Worm (Caenorhabditis elegans): ENCODE data around the gene btb-19.

The btb-19 gene

ce11 chrII:14488661-14489060, 33.3 kb downstream of the btb-19 start, which contains the start of gene usp-14:
Gene usp-14 (minus strand): TSS chrII:14488688.
- TF ChIP-seq aly-2 (tag; optimal IDR thresholded peaks at IDR 0.05) (no peak), fkh-10 (GFP tag; optimal IDR thresholded peaks at IDR 0.05) (no peak), efl-1 (optimal IDR thresholded peaks at IDR 0.05) (peak; percentile 77 to 80), efl-1 (GFP tag; optimal IDR thresholded peaks at IDR 0.05 in 1 of 2) (peak; percentile 82 to 98), ceh-90 (tag; optimal IDR thresholded peaks at IDR 0.05) (no peak), lin-15B (tag; optimal IDR thresholded peaks at IDR 0.05) (peak; percentile 51), fkh-4 (tag; optimal IDR thresholded peaks at IDR 0.05; ENCODE audit: borderline replicate concordance) (no peak), ztf-11 (tag; optimal IDR thresholded peaks at IDR 0.05) (no peak), nhr-20 (tag; optimal IDR thresholded peaks at IDR 0.05) (peak; percentile 67), ceh-88 (GFP tag; IDR thresholded peaks at IDR 0.05) (no peak), ama-1 (optimal IDR thresholded peaks at IDR 0.05) (no peak), jun-1 (tag; optimal IDR thresholded peaks at IDR 0.05) (peak; percentile 31), hlh-17 (GFP tag; optimal IDR thresholded peaks at IDR 0.05; ENCODE audit: borderline replicate concordance) (no peak), ceh-63 (GFP tag; optimal IDR thresholded peaks at IDR 0.05) (no peak), elt-3 (tag; optimal IDR thresholded peaks at IDR 0.05) (peak in 1 of 6 experiments; percentile 21), dpl-1 (GFP tag; optimal IDR thresholded peaks at IDR 0.05) (peak; percentile 74 to 87 (median 87)), nhr-28 (tag; optimal IDR thresholded peaks at IDR 0.05) (no peak), elt-2 (tag; optimal IDR thresholded peaks at IDR 0.05) (no peak), C04F5.9 (tag; optimal IDR thresholded peaks at IDR 0.05) (no peak), fos-1 (tag; optimal IDR thresholded peaks at IDR 0.05) (no peak), swsn-7 (tag; optimal IDR thresholded peaks at IDR 0.05) (peak; percentile 66), mdl-1 (tag; optimal IDR thresholded peaks at IDR 0.05) (peak in 1 of 2 experiments; percentile 52), ets-5 (GFP tag; IDR thresholded peaks at IDR 0.05) (no peak), irx-1 (tag; optimal IDR thresholded peaks at IDR 0.05) (peak; percentile 51), lsy-2 (tag; optimal IDR thresholded peaks at IDR 0.05) (peak; percentile 70 to 78), snu-23 (GFP tag; optimal IDR thresholded peaks at IDR 0.05) (peak; percentile 72), tlp-1 (tag; optimal IDR thresholded peaks at IDR 0.05) (no peak), rnt-1 (tag; optimal IDR thresholded peaks at IDR 0.05) (peak; percentile 72), aha-1 (tag; optimal IDR thresholded peaks at IDR 0.05) (no peak), unc-130 (tag; optimal IDR thresholded peaks at IDR 0.05) (peak; percentile 30), nhr-11 (tag; optimal IDR thresholded peaks at IDR 0.05) (no peak), tbx-2 (tag; optimal IDR thresholded peaks at IDR 0.05) (peak; percentile 66), mep-1 (tag; optimal IDR thresholded peaks at IDR 0.05) (peak; percentile 66), ceh-8 (GFP tag; optimal IDR thresholded peaks at IDR 0.05) (no peak), egl-27 (tag; optimal IDR thresholded peaks at IDR 0.05) (no peak), fkh-8 (tag; optimal IDR thresholded peaks at IDR 0.05) (peak; percentile 55), grh-1 (GFP tag; IDR thresholded peaks at IDR 0.05) (peak; percentile 37; the same call in 1 of the 2 replicates), pax-3 (tag; optimal IDR thresholded peaks at IDR 0.05) (peak; percentile 0), unc-86 (tag; optimal IDR thresholded peaks at IDR 0.05) (peak; percentile 30), F16B12.6 (tag; optimal IDR thresholded peaks at IDR 0.05) (peak; percentile 47), sox-4 (tag; optimal IDR thresholded peaks at IDR 0.05) (no peak), lir-3 (tag; optimal IDR thresholded peaks at IDR 0.05; ENCODE audit: poor library complexity) (peak; percentile 8), nhr-90 (tag; optimal IDR thresholded peaks at IDR 0.05; ENCODE audit: poor library complexity) (peak; percentile 70), nhr-47 (tag; optimal IDR thresholded peaks at IDR 0.05) (peak; percentile 73), mab-9 (GFP tag; IDR thresholded peaks at IDR 0.05) (no peak), nhr-71 (tag; optimal IDR thresholded peaks at IDR 0.05) (peak; percentile 74), snpc-4 (tag; optimal IDR thresholded peaks at IDR 0.05) (peak; percentile 68), pqm-1 (tag; optimal IDR thresholded peaks at IDR 0.05) (no peak), efl-3 (GFP tag; optimal IDR thresholded peaks at IDR 0.05) (no peak), nhr-19 (GFP tag; conservative IDR thresholded peaks at IDR 0.05) (peak; percentile 63), alr-1 (tag; optimal IDR thresholded peaks at IDR 0.05; ENCODE audit: borderline replicate concordance) (no peak), ztf-4 (tag; optimal IDR thresholded peaks at IDR 0.05) (no peak), skn-1 (tag; optimal IDR thresholded peaks at IDR 0.05) (peak; percentile 96)

All from whole organism, L1 larva.